Worm (Caenorhabditis elegans): Measurements from ENCODE around the gene ncs-7.

DNA sequence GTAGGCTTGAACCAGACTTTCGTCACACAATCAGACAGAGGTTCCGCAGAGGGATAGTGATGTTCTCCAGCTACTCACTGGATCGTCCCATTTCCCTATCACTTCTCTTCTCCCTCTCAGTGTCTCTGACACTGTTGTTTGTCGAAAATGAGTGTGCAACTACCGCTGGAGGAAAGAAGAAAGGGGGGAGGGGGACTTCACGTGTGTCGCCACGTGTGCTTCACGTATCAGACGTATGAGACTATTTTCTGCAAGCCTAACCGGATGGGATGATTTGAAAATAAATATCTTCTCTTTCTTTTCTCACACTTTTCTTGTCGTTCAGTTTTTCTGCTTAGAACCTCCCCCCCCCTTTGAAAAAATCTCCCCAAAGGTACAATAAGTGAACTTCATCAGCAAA is 26.4 kb downstream of the ncs-7 start, which contains the start of gene H18N23.2:
- TF ChIP-seq him-1 (tag; optimal IDR thresholded peaks at IDR 0.05) (no peak), dao-5 (tag; optimal IDR thresholded peaks at IDR 0.05) (no peak)
